Worm (Caenorhabditis elegans) whole organism, young adult: Measurements from ENCODE around the gene C49C8.1.

ENCODE experiments used
- B0261.1 ChIP-seq: sonication (generic microtip); optimal IDR thresholded peaks from 2 replicates; lab custom pipeline; 2016; ENCODE audit warnings: mild to moderate bottlenecking, missing genetic modification characterization, moderate library complexity, missing compliant biosample characterization
- B0336.3 ChIP-seq: fragments of 200-800 bp; sonication (Bioruptor generic); IDR thresholded peaks from 2 replicates; pipeline ENCODE4 v1.3.6; 2022; ENCODE audit warnings: missing genetic modification characterization, missing compliant biosample characterization
- D2030.7 ChIP-seq: fragments of 200-800 bp; sonication (Bioruptor generic); IDR thresholded peaks from 2 replicates; pipeline ENCODE4 v1.3.6; 2022; ENCODE audit warnings: missing genetic modification reagents, missing genetic modification characterization, missing compliant biosample characterization
- F22D6.2 ChIP-seq: sonication (generic microtip); optimal IDR thresholded peaks from 2 replicates; lab custom pipeline; 2016; ENCODE audit warnings: mild to moderate bottlenecking, missing genetic modification characterization, missing compliant biosample characterization
- F49E8.2 ChIP-seq: sonication (generic microtip); optimal IDR thresholded peaks from 3 replicates; lab custom pipeline; 2017; ENCODE audit warnings: missing genetic modification characterization, mild to moderate bottlenecking, missing compliant biosample characterization, antibody characterized with exemption, moderate library complexity; ENCODE audit not compliant: insufficient read depth
- F52B5.7 ChIP-seq: sonication (generic microtip); optimal IDR thresholded peaks from 2 replicates; lab custom pipeline; 2016; ENCODE audit warnings: mild to moderate bottlenecking, missing genetic modification characterization, missing compliant biosample characterization
- F57A8.1 ChIP-seq: fragments of 200-800 bp; sonication (Bioruptor generic); optimal IDR thresholded peaks from 2 replicates; lab custom pipeline; 2018; ENCODE audit warnings: mild to moderate bottlenecking, missing genetic modification characterization, moderate library complexity, missing compliant biosample characterization
- Y53F4B.3 ChIP-seq: fragments of 200-800 bp; sonication (Bioruptor generic); IDR thresholded peaks from 2 replicates; pipeline ENCODE4 v1.3.6; 2022; ENCODE audit warnings: missing genetic modification reagents, missing genetic modification characterization, missing compliant biosample characterization
- Y53G8AR.9 ChIP-seq: fragments of 200-800 bp; sonication (Bioruptor generic); conservative IDR thresholded peaks from 2 replicates; pipeline ENCODE4 v1.3.6; 2022; ENCODE audit warnings: missing genetic modification reagents, missing genetic modification characterization, missing compliant biosample characterization
- Y95B8A.8 ChIP-seq: fragments of 200-800 bp; sonication (Bioruptor generic); IDR thresholded peaks from 2 replicates; pipeline ENCODE4 v1.3.6; 2022; ENCODE audit warnings: missing genetic modification reagents, missing genetic modification characterization, missing compliant biosample characterization
- ama-1 ChIP-seq, 3 experiments: fragments of 150-350 bp in 1 of 3; sonication (generic microtip) in 2 of 3; optimal IDR thresholded peaks; 2 replicates each; lab custom pipeline; 2014 to 2018; ENCODE audit warnings: missing biosample characterization in 2 of 3, missing genetic modification characterization in 2 of 3, missing genetic modification reagents in 2 of 3
- attf-3 ChIP-seq: fragments of 200-800 bp; sonication (Bioruptor generic); conservative IDR thresholded peaks from 2 replicates; pipeline ENCODE4 v1.3.6; 2022; ENCODE audit warnings: missing genetic modification reagents, missing genetic modification characterization, missing compliant biosample characterization
- cebp-1 ChIP-seq, 2 experiments: fragments of 200-800 bp in 1 of 2; sonication (Bioruptor generic) in 1 of 2; sonication (generic microtip) in 1 of 2; IDR thresholded peaks in 1 of 2; optimal IDR thresholded peaks in 1 of 2; 2 replicates each; pipeline versions ENCODE4 v1.3.6 to Lab custom; 2017 to 2022; ENCODE audit warnings: missing compliant biosample characterization in 2 of 2, missing genetic modification characterization in 2 of 2, mild to moderate bottlenecking in 1 of 2, missing genetic modification reagents in 1 of 2, moderate library complexity in 1 of 2
- ceh-79 ChIP-seq: sonication (generic microtip); optimal IDR thresholded peaks from 2 replicates; lab custom pipeline; 2017; ENCODE audit warnings: mild to moderate bottlenecking, missing genetic modification characterization, missing compliant biosample characterization
- dox-1 ChIP-seq: fragments of 200-800 bp; sonication (Bioruptor generic); IDR thresholded peaks from 2 replicates; pipeline ENCODE4 v1.3.6; 2022; ENCODE audit warnings: missing genetic modification reagents, missing genetic modification characterization, missing compliant biosample characterization
- dpff-1 ChIP-seq: sonication (generic microtip); optimal IDR thresholded peaks from 2 replicates; lab custom pipeline; 2017; ENCODE audit warnings: mild to moderate bottlenecking, missing genetic modification characterization, missing compliant biosample characterization
- him-1 ChIP-seq: sonication (generic microtip); optimal IDR thresholded peaks from 2 replicates; lab custom pipeline; 2016; ENCODE audit warnings: missing genotype, missing genetic modification reagents, missing genetic modification characterization, missing compliant biosample characterization
- hmg-1.2 ChIP-seq: fragments of 200-800 bp; sonication (Bioruptor generic); IDR thresholded peaks from 2 replicates; pipeline ENCODE4 v1.3.6; 2022; ENCODE audit warnings: missing genetic modification reagents, missing genetic modification characterization, missing compliant biosample characterization
- hmg-20 ChIP-seq: fragments of 200-800 bp; sonication (Bioruptor generic); IDR thresholded peaks from 2 replicates; pipeline ENCODE4 v1.3.6; 2022; ENCODE audit warnings: missing genetic modification reagents, missing genetic modification characterization, missing compliant biosample characterization
- hrde-1 ChIP-seq: sonication (generic microtip); optimal IDR thresholded peaks from 2 replicates; lab custom pipeline; 2016; ENCODE audit warnings: missing genetic modification characterization, mild to moderate bottlenecking, missing compliant biosample characterization, moderate library complexity, missing genotype, missing genetic modification reagents, borderline replicate concordance
- hsf-1 ChIP-seq: fragments of 200-800 bp; sonication (Bioruptor generic); IDR thresholded peaks from 2 replicates; pipeline ENCODE4 v1.3.6; 2022; ENCODE audit warnings: missing genetic modification reagents, missing genetic modification characterization, missing compliant biosample characterization
- lag-1 ChIP-seq: fragments of 200-800 bp; sonication (Bioruptor generic); IDR thresholded peaks from 2 replicates; pipeline ENCODE4 v1.3.6; 2022; ENCODE audit warnings: missing genetic modification reagents, missing genetic modification characterization, missing compliant biosample characterization
- let-526 ChIP-seq: fragments of 200-800 bp; sonication (Bioruptor generic); IDR thresholded peaks from 2 replicates; pipeline ENCODE4 v1.3.6; 2022; ENCODE audit warnings: missing genetic modification reagents, missing genetic modification characterization, missing compliant biosample characterization
- let-607 ChIP-seq, 2 experiments: fragments of 200-800 bp in 1 of 2; sonication (Bioruptor generic) in 1 of 2; sonication (generic microtip) in 1 of 2; optimal IDR thresholded peaks; 2 replicates each; lab custom pipeline; 2016 to 2018; ENCODE audit warnings: mild to moderate bottlenecking in 2 of 2, missing compliant biosample characterization in 2 of 2, missing genetic modification characterization in 2 of 2, moderate library complexity in 2 of 2, missing genotype in 1 of 2
- lin-26 ChIP-seq: fragments of 200-800 bp; sonication (Bioruptor generic); IDR thresholded peaks from 2 replicates; pipeline ENCODE4 v1.3.6; 2022; ENCODE audit warnings: missing genetic modification reagents, missing genetic modification characterization, missing compliant biosample characterization
- lir-1 ChIP-seq: fragments of 200-800 bp; sonication (Bioruptor generic); conservative IDR thresholded peaks from 2 replicates; pipeline ENCODE4 v1.3.6; 2022; ENCODE audit warnings: missing genetic modification reagents, missing genetic modification characterization, missing compliant biosample characterization
- lsl-1 ChIP-seq: fragments of 200-800 bp; sonication (Bioruptor generic); optimal IDR thresholded peaks from 2 replicates; lab custom pipeline; 2018; ENCODE audit warnings: mild to moderate bottlenecking, missing genetic modification characterization, moderate library complexity, missing compliant biosample characterization
- lsy-27 ChIP-seq: sonication (generic microtip); optimal IDR thresholded peaks from 2 replicates; lab custom pipeline; 2017; ENCODE audit warnings: missing genetic modification characterization, mild to moderate bottlenecking, missing compliant biosample characterization, antibody characterized with exemption, missing genotype, borderline replicate concordance; ENCODE audit not compliant: insufficient read depth
- mcd-1 ChIP-seq: fragments of 200-800 bp; sonication (Bioruptor generic); IDR thresholded peaks from 2 replicates; pipeline ENCODE4 v1.3.6; 2022; ENCODE audit warnings: missing genetic modification reagents, missing genetic modification characterization, missing compliant biosample characterization
- mel-28 ChIP-seq: sonication (generic microtip); optimal IDR thresholded peaks from 2 replicates; lab custom pipeline; 2016; ENCODE audit warnings: borderline replicate concordance, mild to moderate bottlenecking, missing genetic modification characterization, missing compliant biosample characterization
- nfya-2 ChIP-seq: fragments of 200-800 bp; sonication (Bioruptor generic); IDR thresholded peaks from 2 replicates; pipeline ENCODE4 v1.3.6; 2022; ENCODE audit warnings: missing genetic modification reagents, missing genetic modification characterization, missing compliant biosample characterization
- nhr-90 ChIP-seq: sonication (generic microtip); optimal IDR thresholded peaks from 2 replicates; lab custom pipeline; 2016; ENCODE audit warnings: missing genotype, mild to moderate bottlenecking, missing genetic modification characterization, missing compliant biosample characterization
- snpc-1.1 ChIP-seq: sonication (generic microtip); optimal IDR thresholded peaks from 2 replicates; lab custom pipeline; 2017; ENCODE audit warnings: missing genetic modification characterization, mild to moderate bottlenecking, missing compliant biosample characterization, antibody characterized with exemption, moderate library complexity, missing genotype, missing genetic modification reagents; ENCODE audit not compliant: insufficient read depth
- snpc-4 ChIP-seq, 5 experiments: fragments of 150-350 bp in 1 of 5; sonication (generic microtip) in 4 of 5; optimal IDR thresholded peaks; 2 replicates each; lab custom pipeline; 2014 to 2018; ENCODE audit warnings: missing genetic modification characterization in 5 of 5, missing biosample characterization in 3 of 5, antibody characterized with exemption in 2 of 5, mild to moderate bottlenecking in 2 of 5, missing compliant biosample characterization in 2 of 5, missing genotype in 2 of 5, moderate library complexity in 2 of 5, missing genetic modification reagents in 1 of 5
- somi-1 ChIP-seq: fragments of 200-800 bp; sonication (Bioruptor generic); optimal IDR thresholded peaks from 2 replicates; lab custom pipeline; 2018; ENCODE audit warnings: mild to moderate bottlenecking, missing genetic modification characterization, missing compliant biosample characterization
- sptf-2 ChIP-seq: fragments of 200-800 bp; sonication (Bioruptor generic); optimal IDR thresholded peaks from 2 replicates; lab custom pipeline; 2018; ENCODE audit warnings: mild to moderate bottlenecking, missing genetic modification characterization, missing compliant biosample characterization
- unc-130 ChIP-seq: sonication (generic microtip); optimal IDR thresholded peaks from 2 replicates; lab custom pipeline; 2016; ENCODE audit warnings: missing genetic modification reagents, missing genetic modification characterization, missing compliant biosample characterization
- zfh-2 ChIP-seq: fragments of 200-800 bp; sonication (Bioruptor generic); conservative IDR thresholded peaks from 2 replicates; pipeline ENCODE4 v1.3.6; 2022; ENCODE audit warnings: missing genetic modification reagents, missing genetic modification characterization, missing compliant biosample characterization
- zim-3 ChIP-seq: sonication (generic microtip); optimal IDR thresholded peaks from 2 replicates; lab custom pipeline; 2017; ENCODE audit warnings: mild to moderate bottlenecking, missing genetic modification characterization, moderate library complexity, missing compliant biosample characterization
- ztf-26 ChIP-seq: sonication (generic microtip); optimal IDR thresholded peaks from 2 replicates; lab custom pipeline; 2017; ENCODE audit warnings: missing genetic modification characterization, missing compliant biosample characterization

C49C8.1 gene

DNA sequence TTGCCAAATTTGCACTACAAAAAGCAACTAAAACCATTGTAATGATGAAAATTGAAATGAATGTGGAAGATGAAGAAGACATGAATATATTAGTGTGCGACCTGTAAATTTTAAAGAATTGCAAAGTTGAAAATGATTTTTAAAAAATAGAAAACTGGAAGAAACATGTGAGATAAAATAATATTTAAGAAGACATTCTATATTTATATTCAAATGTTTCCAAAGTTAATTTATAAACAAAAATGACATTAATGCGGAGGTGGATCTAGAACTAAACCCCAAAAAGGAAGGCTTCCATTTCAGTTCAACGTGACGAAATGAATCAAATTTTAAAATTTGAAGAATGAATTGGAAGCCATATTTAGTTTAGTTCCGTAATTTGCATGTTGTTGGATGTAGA lies 24.8 kb downstream of the C49C8.1 start, which contains the start of gene nlp-60:
Gene nlp-60 (minus strand): TSS at position 101 of the 400 bp plus-strand sequence.
- no peak for TF ChIP-seq dox-1 (GFP tag; lab: Robert Waterston, UW)

DNA sequence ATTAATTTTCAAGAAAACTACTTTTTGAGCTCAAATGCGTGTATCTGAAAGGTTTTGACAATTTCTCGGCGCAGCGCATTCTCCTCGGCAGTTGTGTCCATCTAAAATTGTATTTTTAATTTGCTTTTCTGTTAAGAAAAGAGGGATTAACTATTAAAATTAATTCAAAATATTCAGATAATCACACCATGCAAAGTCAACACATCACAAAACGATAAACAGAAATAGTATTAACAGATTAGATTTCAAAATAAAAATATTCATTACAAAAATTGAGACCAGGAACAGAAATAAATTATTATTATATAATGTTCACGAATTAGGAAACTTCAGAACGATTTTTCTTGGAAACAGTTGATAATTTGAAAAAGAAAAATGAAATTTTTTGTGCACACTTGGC lies 32.1 kb downstream of the C49C8.1 start, which contains the start of gene pole-2:
Gene pole-2 (minus strand): TSS at position 101 of the 400 bp plus-strand sequence.
- no peak for TF ChIP-seq ceh-79 (tag; lab: Kevin White, UChicago)
- TF ChIP-seq zim-3 (tag; lab: Kevin White, UChicago), result no peak
- TF ChIP-seq ama-1 (optimal IDR thresholded peaks at IDR 0.05; lab: Kevin White, UChicago), result no peak
- peak in 1 of 2 experiments; percentile 60 for TF ChIP-seq ama-1 (GFP tag; optimal IDR thresholded peaks at IDR 0.05; lab: Kevin White, UChicago)
- no peak for TF ChIP-seq nhr-90 (tag; lab: Kevin White, UChicago)
- TF ChIP-seq sptf-2 (GFP tag; lab: Kevin White, UChicago), result no peak
- TF ChIP-seq dpff-1 (tag; lab: Kevin White, UChicago), result no peak
- TF ChIP-seq Y53F4B.3 (GFP tag; lab: Robert Waterston, UW), result no peak
- peak; percentile 16; the same call in 1 of the 2 replicates for TF ChIP-seq hsf-1
- TF ChIP-seq let-526 (GFP tag; lab: Robert Waterston, UW), result no peak
- TF ChIP-seq zfh-2 (GFP tag; lab: Robert Waterston, UW), result no peak
- TF ChIP-seq F49E8.2 (tag; lab: Kevin White, UChicago), result peak; percentile 3
- TF ChIP-seq cebp-1 (GFP tag; IDR thresholded peaks at IDR 0.05; lab: Robert Waterston, UW), result no peak
- no peak for TF ChIP-seq cebp-1 (tag; optimal IDR thresholded peaks at IDR 0.05; lab: Kevin White, UChicago)
- no peak for TF ChIP-seq somi-1
- TF ChIP-seq lsy-27, result no peak
- no peak for TF ChIP-seq B0261.1
- TF ChIP-seq attf-3 (GFP tag; lab: Robert Waterston, UW), result no peak
- no peak for TF ChIP-seq hrde-1 (tag; lab: Kevin White, UChicago)
- no peak for TF ChIP-seq let-607 (tag; optimal IDR thresholded peaks at IDR 0.05; lab: Kevin White, UChicago)
- TF ChIP-seq mel-28 (tag; lab: Kevin White, UChicago), result no peak
- TF ChIP-seq F57A8.1, result no peak
- TF ChIP-seq snpc-4 (GFP tag; optimal IDR thresholded peaks at IDR 0.05; lab: Kevin White, UChicago), result no peak
- peak in 1 of 4 experiments; percentile 14 for TF ChIP-seq snpc-4 (tag; optimal IDR thresholded peaks at IDR 0.05; lab: Kevin White, UChicago)
- TF ChIP-seq hmg-20, result no peak
- TF ChIP-seq D2030.7 (GFP tag; lab: Robert Waterston, UW), result no peak
- 0 out of 2 replicates have a peak, but pooled peaks have one; percentile 40 for TF ChIP-seq Y53G8AR.9

DNA sequence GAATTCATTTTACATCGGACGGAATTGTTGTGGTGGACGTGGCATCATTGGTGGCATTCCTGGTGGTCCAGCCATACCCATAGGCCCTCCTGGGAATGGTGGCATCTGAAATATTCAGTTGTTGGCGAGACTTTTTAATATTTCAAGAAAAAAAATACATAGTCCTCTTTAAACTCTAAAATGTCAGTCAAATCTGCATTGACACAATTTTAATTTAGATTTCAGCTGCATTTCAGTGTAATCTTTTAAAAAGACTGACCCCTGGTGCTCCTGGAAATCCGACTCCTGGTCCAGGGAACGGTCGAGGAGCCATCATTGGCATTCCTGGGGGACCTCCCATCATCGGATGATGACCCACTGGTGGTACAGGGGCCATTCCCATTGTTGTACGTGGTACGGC lies 32.6 kb downstream of the C49C8.1 start:
- TF ChIP-seq ztf-26 (tag; lab: Kevin White, UChicago) (no peak), Y95B8A.8 (0 out of 2 replicates have a peak, but pooled peaks have one; percentile 11)

DNA sequence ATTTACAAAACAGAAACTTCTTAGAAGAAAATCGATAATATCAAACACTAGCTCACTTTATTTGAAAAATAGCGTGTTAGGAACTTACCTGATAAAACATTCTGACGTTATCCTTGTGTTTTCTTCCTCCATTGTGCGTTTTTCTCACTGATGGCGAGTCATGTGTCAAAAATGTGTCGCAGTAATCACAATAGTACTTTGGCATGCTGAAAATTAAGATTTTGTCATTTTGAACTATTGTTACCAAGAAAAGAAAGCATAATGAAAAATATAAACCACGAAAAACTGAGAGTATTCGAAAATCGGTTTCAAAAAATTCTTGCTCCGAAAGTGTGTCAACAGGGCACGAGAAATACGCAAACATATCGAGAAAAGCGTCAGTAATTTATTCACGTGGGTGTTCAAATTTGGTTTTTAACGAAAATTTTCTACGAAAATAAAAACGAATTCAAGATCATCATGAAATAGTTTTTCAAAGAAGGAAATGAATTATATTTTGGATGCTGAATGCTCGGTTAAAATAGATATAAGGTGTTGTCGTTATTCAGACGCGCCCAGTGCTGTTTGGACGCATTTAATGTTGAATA lies 33.3 kb downstream of the C49C8.1 start, which contains the start of gene snrp-3:
Gene snrp-3 (minus strand): TSS at position 206 of the 587 bp plus-strand sequence.
- peak; percentile 1 for TF ChIP-seq snpc-1.1 (tag; lab: Kevin White, UChicago)
- TF ChIP-seq B0336.3 (GFP tag; lab: Robert Waterston, UW), result 0 out of 2 replicates have a peak, but pooled peaks have one; percentile 42
- peak; percentile 23 for TF ChIP-seq unc-130 (GFP tag; lab: Kevin White, UChicago)
- peak; percentile 73 for TF ChIP-seq hmg-20
- TF ChIP-seq hmg-1.2 (GFP tag; lab: Robert Waterston, UW), result peak; percentile 37; the same call in 1 of the 2 replicates
- peak; percentile 63 for TF ChIP-seq lsl-1 (GFP tag; lab: Kevin White, UChicago)
- TF ChIP-seq mcd-1 (GFP tag; lab: Robert Waterston, UW), result peak; percentile 76
- TF ChIP-seq let-607 (tag; optimal IDR thresholded peaks at IDR 0.05; lab: Kevin White, UChicago), result peak in 1 of 2 experiments; percentile 12
- no peak for TF ChIP-seq him-1 (tag; lab: Kevin White, UChicago)
- TF ChIP-seq F22D6.2 (tag; lab: Kevin White, UChicago), result no peak
- no peak for TF ChIP-seq F52B5.7 (tag; lab: Kevin White, UChicago)
- peak; percentile 37 for TF ChIP-seq snpc-4 (GFP tag; optimal IDR thresholded peaks at IDR 0.05; lab: Kevin White, UChicago)
- TF ChIP-seq snpc-4 (tag; optimal IDR thresholded peaks at IDR 0.05; lab: Kevin White, UChicago), result peak; percentile 51 to 57 (median 55)
- TF ChIP-seq lag-1 (GFP tag; lab: Robert Waterston, UW), result no peak
- TF ChIP-seq lin-26 (GFP tag; lab: Robert Waterston, UW), result 0 out of 2 replicates have a peak, but pooled peaks have one; percentile 6
- TF ChIP-seq sptf-2 (GFP tag; lab: Kevin White, UChicago), result no peak
- 0 out of 2 replicates have a peak, but pooled peaks have one; percentile 13 for TF ChIP-seq lir-1 (GFP tag; lab: Robert Waterston, UW)
- no peak for TF ChIP-seq nfya-2 (GFP tag; lab: Robert Waterston, UW)
